Fruit fly (Drosophila melanogaster) whole organism, wandering third instar larva: ENCODE measurements around the gene kmr.

Source experiments
- Hr78 ChIP-seq: fragments of >200 bp; optimal IDR thresholded peaks from 2 replicates; lab custom pipeline; 2017; ENCODE audit warnings: missing biosample characterization, missing genetic modification characterization
- Hr83 ChIP-seq: fragments of 200-300 bp; sonication (Bioruptor generic); optimal IDR thresholded peaks from 2 replicates; lab custom pipeline; 2016; ENCODE audit warnings: missing biosample characterization, mild to moderate bottlenecking, missing genetic modification characterization, moderate library complexity; ENCODE audit not compliant: poor library complexity, severe bottlenecking
- Myc ChIP-seq: fragments of >200 bp; optimal IDR thresholded peaks from 2 replicates; lab custom pipeline; 2017
- h ChIP-seq: fragments of 200-800 bp; sonication (Bioruptor generic); optimal IDR thresholded peaks from 3 replicates; lab custom pipeline; 2016; ENCODE audit warnings: missing biosample characterization, mild to moderate bottlenecking, missing genetic modification characterization

- TF ChIP-seq h (GFP tag; lab: Kevin White, UChicago) (no peak), Hr83 (GFP tag; lab: Kevin White, UChicago) (no peak), Myc (no peak), Hr78 (no peak)
Observed at dm6 chr3R:13705292-13705885, 9.6 kb upstream of the kmr start, which contains the start of gene Adgf-D.
